Worm (Caenorhabditis elegans): ENCODE measurements around the gene C25G4.8.
"Not testable (repeated sequence)": the region's sequence is repeated elsewhere in the genome, so short reads cannot be mapped to it uniquely, and the experiment has no call there.

The C25G4.8 gene

ce11 chrIV:12484479-12484878 lies 21.2 kb upstream of the C25G4.8 start, which contains the start of gene T04A11.4:
T04A11.4 (minus strand) TSS chrIV:12484579.
- not testable (repeated sequence) for TF ChIP-seq npax-4 (tag; optimal IDR thresholded peaks at IDR 0.05); K09A11.1 (tag; optimal IDR thresholded peaks at IDR 0.05; ENCODE audit: insufficient read depth); C38D4.7 (GFP tag; optimal IDR thresholded peaks at IDR 0.05)

- not testable (repeated sequence) for TF ChIP-seq Y22D7AL.16, ceh-30, nfya-1 (tag; optimal IDR thresholded peaks at IDR 0.05)
These were observed 15.4 kb upstream of the C25G4.8 start, which contains the start of gene igdb-1 for ce11 chrIV:12478711-12479110. igdb-1 (plus strand) TSS chrIV:12479011.

DNA sequence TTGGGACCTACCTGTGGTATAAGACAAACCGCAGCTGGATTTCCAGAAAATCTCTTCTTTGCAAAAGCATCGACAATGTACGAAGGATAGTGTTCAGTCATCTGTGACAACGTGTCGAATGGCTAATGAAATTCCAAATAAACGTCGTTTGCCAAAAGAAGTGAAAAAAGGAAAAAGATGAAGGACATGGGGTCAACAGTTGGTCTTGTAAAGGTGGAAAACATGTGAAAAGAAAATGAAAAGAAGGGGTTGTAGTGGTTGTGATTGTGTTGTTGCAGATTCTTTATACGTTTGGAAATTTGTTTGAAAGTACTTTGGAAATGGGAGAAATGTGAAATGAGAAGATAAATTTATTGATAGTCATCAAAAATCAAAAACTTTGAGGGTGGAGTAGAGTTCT lies 13.7 kb upstream of the C25G4.8 start, which contains the start of gene T04A11.1:
T04A11.1 (minus strand) TSS at position 101 of the 400 bp plus-strand sequence.
- TF ChIP-seq C38D4.7 (GFP tag; optimal IDR thresholded peaks at IDR 0.05); sox-2 (GFP tag; IDR thresholded peaks at IDR 0.05); unc-3 (GFP tag; conservative IDR thresholded peaks at IDR 0.05); unc-3 (tag; optimal IDR thresholded peaks at IDR 0.05): not testable (repeated sequence)

ce11 chrIV:12468359-12468758 lies 5.1 kb upstream of the C25G4.8 start, which contains the start of gene igdb-2:
igdb-2 (plus strand) TSS chrIV:12468659.
- TF ChIP-seq fax-1 (tag; optimal IDR thresholded peaks at IDR 0.05) = no peak
- no peak for TF ChIP-seq nfya-1 (tag; optimal IDR thresholded peaks at IDR 0.05)
- no peak for TF ChIP-seq tbx-2 (tag; optimal IDR thresholded peaks at IDR 0.05)
- TF ChIP-seq dmd-4 (tag; optimal IDR thresholded peaks at IDR 0.05; ENCODE audit: borderline replicate concordance) = no peak
- TF ChIP-seq unc-55 (GFP tag; optimal IDR thresholded peaks at IDR 0.05) = no peak
- TF ChIP-seq elt-4 (tag; optimal IDR thresholded peaks at IDR 0.05) = no peak
- no peak for TF ChIP-seq madf-2 (tag; optimal IDR thresholded peaks at IDR 0.05)
- TF ChIP-seq lim-6 (tag; optimal IDR thresholded peaks at IDR 0.05) = no peak
- no peak for TF ChIP-seq ets-4 (tag; optimal IDR thresholded peaks at IDR 0.05)
- no peak for TF ChIP-seq gmeb-2 (tag; optimal IDR thresholded peaks at IDR 0.05)
- TF ChIP-seq sox-4 (tag; optimal IDR thresholded peaks at IDR 0.05) = no peak

DNA sequence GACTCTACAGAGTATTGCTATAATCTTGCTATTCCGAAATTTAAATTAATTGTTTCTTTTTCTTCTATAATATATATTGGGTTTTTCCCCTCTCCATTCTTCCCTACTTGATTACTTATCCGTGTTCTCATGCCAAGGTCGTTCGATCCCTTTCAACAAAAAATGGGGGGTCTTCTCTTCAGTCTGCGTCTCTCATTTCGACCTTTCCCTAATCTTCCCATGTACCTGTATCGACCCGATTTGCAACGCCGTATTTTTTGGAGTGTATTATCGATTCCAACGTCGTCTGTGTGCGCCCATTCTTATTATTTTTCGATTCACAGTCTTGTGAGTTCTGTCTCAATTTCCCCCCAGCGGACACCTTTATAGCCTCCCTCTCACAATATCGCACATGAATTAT lies 4.5 kb upstream of the C25G4.8 start:
- TF ChIP-seq fkh-10 (GFP tag; optimal IDR thresholded peaks at IDR 0.05) (no peak), npax-4 (tag; optimal IDR thresholded peaks at IDR 0.05) (no peak), pax-1 (tag; optimal IDR thresholded peaks at IDR 0.05) (no peak), unc-3 (GFP tag; conservative IDR thresholded peaks at IDR 0.05) (no peak), unc-3 (tag; optimal IDR thresholded peaks at IDR 0.05) (no peak), ceh-6 (GFP tag; optimal IDR thresholded peaks at IDR 0.05) (no peak), T23F11.4 (GFP tag; optimal IDR thresholded peaks at IDR 0.05) (no peak), ama-1 (optimal IDR thresholded peaks at IDR 0.05) (no peak), nhr-11 (tag; optimal IDR thresholded peaks at IDR 0.05) (no peak), unc-42 (tag; optimal IDR thresholded peaks at IDR 0.05) (no peak), ztf-16 (tag; optimal IDR thresholded peaks at IDR 0.05) (no peak), unc-86 (tag; optimal IDR thresholded peaks at IDR 0.05) (no peak), sox-2 (GFP tag; IDR thresholded peaks at IDR 0.05) (no peak)

DNA sequence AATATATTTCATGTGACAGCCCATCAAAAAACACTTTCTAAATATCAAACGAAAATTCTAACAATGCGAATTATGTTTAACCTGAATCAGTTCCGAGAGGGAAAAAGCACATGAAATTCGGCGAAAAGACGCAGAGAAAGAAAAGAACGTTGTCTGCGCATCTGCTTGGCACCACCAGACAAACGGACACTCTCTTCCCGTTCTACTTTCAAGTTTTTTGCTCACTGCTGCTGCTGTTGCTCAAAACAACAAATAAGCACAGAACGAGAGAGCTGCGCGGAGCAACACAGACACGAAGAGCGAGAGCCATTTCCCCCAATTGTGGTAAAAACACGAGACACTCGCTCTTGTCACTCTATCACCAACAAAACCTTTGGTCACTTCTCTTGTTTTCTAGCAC lies 1.6 kb upstream of the C25G4.8 start:
- no peak for TF ChIP-seq madf-2 (tag; optimal IDR thresholded peaks at IDR 0.05)
- no peak for TF ChIP-seq ahr-1 (tag; optimal IDR thresholded peaks at IDR 0.05)
- TF ChIP-seq hlh-15 (tag; optimal IDR thresholded peaks at IDR 0.05) = no peak
- no peak for TF ChIP-seq ceh-9 (tag; optimal IDR thresholded peaks at IDR 0.05)
- TF ChIP-seq hlh-6 (tag; optimal IDR thresholded peaks at IDR 0.05) = no peak
- no peak for TF ChIP-seq che-1 (tag; optimal IDR thresholded peaks at IDR 0.05)
- no peak for TF ChIP-seq lim-6 (tag; optimal IDR thresholded peaks at IDR 0.05)
- TF ChIP-seq ceh-30 (tag; optimal IDR thresholded peaks at IDR 0.05) = no peak
- no peak for TF ChIP-seq elt-4 (tag; optimal IDR thresholded peaks at IDR 0.05)
- TF ChIP-seq pat-9 (tag; optimal IDR thresholded peaks at IDR 0.05) = no peak
- TF ChIP-seq ceh-22 (tag; optimal IDR thresholded peaks at IDR 0.05) = no peak
- TF ChIP-seq fkh-6 (tag; optimal IDR thresholded peaks at IDR 0.05) = no peak
